Worm (Caenorhabditis elegans) whole organism, young adult: Measurements from ENCODE around the gene srw-21.

Source experiments
- T26A5.8 ChIP-seq: sonication (generic microtip); optimal IDR thresholded peaks from 2 replicates; lab custom pipeline; 2016; ENCODE audit warnings: missing genetic modification characterization, missing compliant biosample characterization
- dpl-1 ChIP-seq: fragments of 150-350 bp; optimal IDR thresholded peaks from 2 replicates; lab custom pipeline; 2014; ENCODE audit warnings: missing biosample characterization, missing genetic modification reagents, missing genetic modification characterization
- madf-6 ChIP-seq: fragments of 200-800 bp; sonication (Bioruptor generic); IDR thresholded peaks from 2 replicates; pipeline ENCODE4 v1.3.6; 2022; ENCODE audit warnings: missing genetic modification reagents, missing genetic modification characterization, missing compliant biosample characterization

DNA sequence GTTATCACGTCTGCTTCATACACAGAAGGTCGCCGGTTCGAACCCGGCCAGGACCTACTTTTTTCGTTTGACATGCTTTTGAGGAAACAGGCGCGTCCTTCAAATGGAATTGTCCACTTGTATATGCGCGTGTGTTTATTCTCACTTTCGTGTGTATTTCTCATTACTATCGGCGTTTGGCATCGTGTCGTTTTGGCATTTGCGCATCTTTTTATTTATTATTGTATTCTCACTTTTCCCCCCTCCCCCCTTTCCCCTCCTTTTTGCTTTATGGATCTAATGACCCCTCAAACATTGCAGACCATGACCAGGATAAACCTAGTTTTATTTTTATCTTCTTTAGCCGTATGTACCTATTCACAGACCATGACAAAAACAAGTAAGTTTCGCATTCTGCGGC is 29.5 kb downstream of the srw-21 start, which contains the start of gene F21A3.3:
- TF ChIP-seq T26A5.8 (tag; lab: Kevin White, UChicago), result no peak
- TF ChIP-seq dpl-1 (GFP tag; lab: Kevin White, UChicago), result no peak
- no peak for TF ChIP-seq madf-6 (GFP tag; lab: Robert Waterston, UW)
